Fruit fly (Drosophila melanogaster) whole organism, embryonic: ENCODE results near the gene Agpat4.

Experiments
- Awh ChIP-seq: fragments of 200-800 bp; sonication (Bioruptor generic); IDR thresholded peaks from 2 replicates; pipeline ENCODE4, ENCODE4 v1.3.6; 2022; ENCODE audit warnings: missing biosample characterization, missing genetic modification characterization
- Bgb ChIP-seq: fragments of 200-800 bp; sonication (Bioruptor generic); IDR thresholded peaks from 2 replicates; pipeline ENCODE4 v1.3.6; 2022; ENCODE audit warnings: missing biosample characterization, missing genetic modification characterization; ENCODE audit not compliant: partially characterized antibody
- Bteb2 ChIP-seq: fragments of 200-800 bp; sonication (Bioruptor generic); optimal IDR thresholded peaks from 2 replicates; lab custom pipeline; 2016; ENCODE audit warnings: missing biosample characterization, missing genetic modification characterization
- CG11695 ChIP-seq: fragments of 200-800 bp; sonication (Bioruptor generic); IDR thresholded peaks from 3 replicates; pipeline ENCODE4 v1.3.6; 2022; ENCODE audit warnings: missing biosample characterization, missing genetic modification characterization
- CG11723 ChIP-seq: fragments of 200-800 bp; sonication (Bioruptor generic); optimal IDR thresholded peaks from 2 replicates; lab custom pipeline; 2017; ENCODE audit warnings: missing biosample characterization, mild to moderate bottlenecking, missing genetic modification characterization
- CG12391 ChIP-seq: fragments of 200-800 bp; sonication (Bioruptor generic); optimal IDR thresholded peaks from 3 replicates; lab custom pipeline; 2018; ENCODE audit warnings: missing biosample characterization, mild to moderate bottlenecking, missing genetic modification characterization, moderate library complexity
- CG12744 ChIP-seq: fragments of 200-800 bp; sonication (Bioruptor generic); optimal IDR thresholded peaks from 2 replicates; lab custom pipeline; 2016; ENCODE audit warnings: missing biosample characterization, missing genetic modification characterization
- CG13123 ChIP-seq: fragments of 200-800 bp; sonication (Bioruptor generic); optimal IDR thresholded peaks from 2 replicates; lab custom pipeline; 2016; ENCODE audit warnings: missing biosample characterization, missing genetic modification characterization
- CG13424 ChIP-seq: fragments of 200-800 bp; sonication (Bioruptor generic); optimal IDR thresholded peaks from 2 replicates; lab custom pipeline; 2019; ENCODE audit warnings: missing biosample characterization, mild to moderate bottlenecking, missing genetic modification characterization, moderate library complexity
- CG2875 ChIP-seq: fragments of 200-800 bp; sonication (Bioruptor generic); optimal IDR thresholded peaks from 2 replicates; lab custom pipeline; 2017; ENCODE audit warnings: missing biosample characterization, mild to moderate bottlenecking, missing genetic modification characterization, missing genetic modification reagents
- CG3847 ChIP-seq: fragments of 200-800 bp; sonication (Bioruptor generic); IDR thresholded peaks from 2 replicates; pipeline ENCODE4 v1.3.6; 2022; ENCODE audit warnings: missing biosample characterization, missing genetic modification characterization
- CG5180 ChIP-seq: fragments of 200-800 bp; sonication (Bioruptor generic); optimal IDR thresholded peaks from 3 replicates; lab custom pipeline; 2017; ENCODE audit warnings: missing biosample characterization, missing genetic modification characterization, mild to moderate bottlenecking, moderate library complexity, missing genetic modification reagents
- CG8478 ChIP-seq: fragments of >200 bp; optimal IDR thresholded peaks from 2 replicates; lab custom pipeline; 2018
- CoRest ChIP-seq: fragments of 200-800 bp; sonication (Bioruptor generic); optimal IDR thresholded peaks from 3 replicates; lab custom pipeline; 2018; ENCODE audit warnings: missing biosample characterization, mild to moderate bottlenecking, missing genetic modification characterization, moderate library complexity
- D19B ChIP-seq: fragments of 200-800 bp; sonication (Bioruptor generic); optimal IDR thresholded peaks from 2 replicates; lab custom pipeline; 2017; ENCODE audit warnings: missing biosample characterization, mild to moderate bottlenecking, missing genetic modification characterization
- Dad ChIP-seq: fragments of 200-800 bp; sonication (Bioruptor generic); optimal IDR thresholded peaks from 3 replicates; lab custom pipeline; 2016; ENCODE audit warnings: missing biosample characterization, missing genetic modification characterization
- Deaf1 ChIP-seq: fragments of 200-800 bp; optimal IDR thresholded peaks from 3 replicates; lab custom pipeline; 2019; ENCODE audit warnings: missing biosample characterization, mild to moderate bottlenecking, missing genetic modification characterization, moderate library complexity
- Gug ChIP-seq: fragments of 200-800 bp; sonication (Bioruptor generic); IDR thresholded peaks from 4 replicates; pipeline ENCODE4 v1.3.6; 2022; ENCODE audit warnings: missing biosample characterization, missing genetic modification characterization
- H2.0 ChIP-seq: fragments of 200-800 bp; sonication (Bioruptor generic); IDR thresholded peaks from 2 replicates; pipeline ENCODE4 v1.3.6; 2022; ENCODE audit warnings: missing biosample characterization, missing genetic modification characterization
- HLH3B ChIP-seq: fragments of 200-800 bp; sonication (Bioruptor generic); IDR thresholded peaks from 2 replicates; pipeline ENCODE4 v1.3.6; 2022; ENCODE audit warnings: missing biosample characterization, missing genetic modification characterization
- Hand ChIP-seq: fragments of 200-800 bp; sonication (Bioruptor generic); optimal IDR thresholded peaks from 2 replicates; lab custom pipeline; 2017; ENCODE audit warnings: mild to moderate bottlenecking, missing biosample characterization, missing genetic modification reagents, missing genetic modification characterization
- HmgD ChIP-seq: fragments of 200-800 bp; sonication (Bioruptor generic); optimal IDR thresholded peaks from 3 replicates; lab custom pipeline; 2016; ENCODE audit warnings: missing biosample characterization, missing genetic modification characterization
- NFAT ChIP-seq: fragments of 200-800 bp; sonication (Bioruptor generic); IDR thresholded peaks from 2 replicates; pipeline ENCODE4 v1.3.6; 2022; ENCODE audit warnings: missing biosample characterization, missing genetic modification characterization
- NK7.1 ChIP-seq: fragments of 200-800 bp; sonication (Bioruptor generic); optimal IDR thresholded peaks from 3 replicates; lab custom pipeline; 2016; ENCODE audit warnings: missing biosample characterization, missing genetic modification characterization
- PHDP ChIP-seq: fragments of 200-800 bp; sonication (Bioruptor generic); optimal IDR thresholded peaks from 3 replicates; lab custom pipeline; 2018; ENCODE audit warnings: missing biosample characterization, mild to moderate bottlenecking, missing genetic modification characterization, moderate library complexity
- Rfx ChIP-seq: fragments of 200-800 bp; sonication (Bioruptor generic); IDR thresholded peaks from 2 replicates; pipeline ENCODE4 v1.3.6; 2022; ENCODE audit warnings: missing biosample characterization, missing genetic modification characterization
- Tbp ChIP-seq: fragments of >200 bp; optimal IDR thresholded peaks from 2 replicates; lab custom pipeline; 2018; ENCODE audit warnings: missing biosample characterization, missing genetic modification characterization
- ap ChIP-seq: fragments of 200-800 bp; sonication (Bioruptor generic); IDR thresholded peaks from 2 replicates; pipeline ENCODE4 v1.3.6; 2022; ENCODE audit warnings: missing biosample characterization, missing genetic modification characterization
- bab2 ChIP-seq: fragments of 200-800 bp; sonication (Bioruptor generic); optimal IDR thresholded peaks from 2 replicates; lab custom pipeline; 2016; ENCODE audit warnings: missing biosample characterization, missing genetic modification characterization
- bbx ChIP-seq: fragments of 200-800 bp; sonication (Bioruptor generic); IDR thresholded peaks from 2 replicates; pipeline ENCODE4 v1.3.6; 2022; ENCODE audit warnings: missing biosample characterization, missing genetic modification characterization; ENCODE audit not compliant: partially characterized antibody
- cas ChIP-seq: fragments of 200-800 bp; sonication (Bioruptor generic); IDR thresholded peaks from 2 replicates; pipeline ENCODE4 v1.3.6; 2022; ENCODE audit warnings: missing biosample characterization, missing genetic modification characterization
- cg ChIP-seq: fragments of 200-800 bp; sonication (Bioruptor generic); optimal IDR thresholded peaks from 3 replicates; lab custom pipeline; 2019; ENCODE audit warnings: missing biosample characterization, mild to moderate bottlenecking, missing genetic modification characterization, moderate library complexity
- crp ChIP-seq, 2 experiments: fragments of 200-800 bp; sonication (Bioruptor generic); optimal IDR thresholded peaks; 2 replicates in 1 of 2; 3 replicates in 1 of 2; lab custom pipeline; 2017; ENCODE audit warnings: missing biosample characterization in 2 of 2, missing genetic modification characterization in 2 of 2, mild to moderate bottlenecking in 1 of 2, moderate library complexity in 1 of 2
- danr ChIP-seq: fragments of 200-800 bp; sonication (Bioruptor generic); IDR thresholded peaks from 2 replicates; pipeline ENCODE4 v1.3.6; 2022; ENCODE audit warnings: missing biosample characterization, missing genetic modification characterization
- fd3F ChIP-seq: fragments of 200-800 bp; sonication (Bioruptor generic); optimal IDR thresholded peaks from 2 replicates; lab custom pipeline; 2018; ENCODE audit warnings: missing biosample characterization, mild to moderate bottlenecking, missing genetic modification characterization, moderate library complexity
- ftz-f1 ChIP-seq: fragments of 200-800 bp; sonication (Bioruptor generic); optimal IDR thresholded peaks from 2 replicates; lab custom pipeline; 2016; ENCODE audit warnings: missing biosample characterization, missing genetic modification characterization
- gcm2 ChIP-seq: fragments of 200-800 bp; sonication (Bioruptor generic); optimal IDR thresholded peaks from 2 replicates; lab custom pipeline; 2016; ENCODE audit warnings: missing biosample characterization, missing genetic modification characterization
- inv ChIP-seq: fragments of 200-800 bp; sonication (Bioruptor generic); IDR thresholded peaks from 2 replicates; pipeline ENCODE4 v1.3.6; 2022; ENCODE audit warnings: missing biosample characterization, missing genetic modification characterization; ENCODE audit not compliant: partially characterized antibody
- kah ChIP-seq: fragments of 200-800 bp; sonication (Bioruptor generic); optimal IDR thresholded peaks from 2 replicates; lab custom pipeline; 2018; ENCODE audit warnings: missing biosample characterization, mild to moderate bottlenecking, missing genetic modification characterization
- kay ChIP-seq: fragments of 200-800 bp; sonication (Bioruptor generic); optimal IDR thresholded peaks from 2 replicates; lab custom pipeline; 2016; ENCODE audit warnings: missing biosample characterization, missing genetic modification characterization
- odd ChIP-seq: fragments of 200-800 bp; sonication (Bioruptor generic); optimal IDR thresholded peaks from 2 replicates; lab custom pipeline; 2017; ENCODE audit warnings: missing biosample characterization, mild to moderate bottlenecking, missing genetic modification characterization
- p53 ChIP-seq: fragments of 200-800 bp; sonication (Bioruptor generic); optimal IDR thresholded peaks from 2 replicates; lab custom pipeline; 2016; ENCODE audit warnings: missing biosample characterization, missing genetic modification characterization
- pros ChIP-seq: fragments of 200-800 bp; sonication (Bioruptor generic); optimal IDR thresholded peaks from 3 replicates; lab custom pipeline; 2019; ENCODE audit warnings: missing biosample characterization, mild to moderate bottlenecking, missing genetic modification characterization, moderate library complexity
- scrt ChIP-seq: fragments of 200-800 bp; sonication (Bioruptor generic); optimal IDR thresholded peaks from 2 replicates; lab custom pipeline; 2018; ENCODE audit warnings: missing biosample characterization, mild to moderate bottlenecking, missing genetic modification characterization, moderate library complexity
- sim ChIP-seq: fragments of 200-800 bp; sonication (Bioruptor generic); IDR thresholded peaks from 2 replicates; pipeline ENCODE4 v1.3.6; 2022; ENCODE audit warnings: missing biosample characterization, missing genetic modification characterization
- tap ChIP-seq: fragments of 200-800 bp; optimal IDR thresholded peaks from 3 replicates; lab custom pipeline; 2019; ENCODE audit warnings: missing biosample characterization, mild to moderate bottlenecking, missing genetic modification characterization, moderate library complexity
- tll ChIP-seq, 2 experiments: fragments of 200-800 bp in 1 of 2; fragments of >200 bp in 1 of 2; sonication (Bioruptor generic) in 1 of 2; optimal IDR thresholded peaks; 2 replicates each; lab custom pipeline; 2017 to 2019; ENCODE audit warnings: missing biosample characterization in 2 of 2, missing genetic modification characterization in 2 of 2, mild to moderate bottlenecking in 1 of 2, moderate library complexity in 1 of 2
- tx ChIP-seq: fragments of 200-800 bp; sonication (Bioruptor generic); optimal IDR thresholded peaks from 2 replicates; lab custom pipeline; 2016; ENCODE audit warnings: missing biosample characterization, missing genetic modification characterization
- unpg ChIP-seq: fragments of 200-800 bp; sonication (Bioruptor generic); optimal IDR thresholded peaks from 3 replicates; lab custom pipeline; 2018; ENCODE audit warnings: missing biosample characterization, mild to moderate bottlenecking, missing genetic modification characterization, moderate library complexity
- zen ChIP-seq: fragments of 200-800 bp; sonication (Bioruptor generic); optimal IDR thresholded peaks from 3 replicates; lab custom pipeline; 2018; ENCODE audit warnings: missing biosample characterization, mild to moderate bottlenecking, missing genetic modification characterization, moderate library complexity
- zfh1 ChIP-seq: fragments of 200-800 bp; sonication (Bioruptor generic); IDR thresholded peaks from 3 replicates; pipeline ENCODE4 v1.3.6; 2022; ENCODE audit warnings: missing biosample characterization, missing genetic modification characterization

Gene Agpat4

DNA sequence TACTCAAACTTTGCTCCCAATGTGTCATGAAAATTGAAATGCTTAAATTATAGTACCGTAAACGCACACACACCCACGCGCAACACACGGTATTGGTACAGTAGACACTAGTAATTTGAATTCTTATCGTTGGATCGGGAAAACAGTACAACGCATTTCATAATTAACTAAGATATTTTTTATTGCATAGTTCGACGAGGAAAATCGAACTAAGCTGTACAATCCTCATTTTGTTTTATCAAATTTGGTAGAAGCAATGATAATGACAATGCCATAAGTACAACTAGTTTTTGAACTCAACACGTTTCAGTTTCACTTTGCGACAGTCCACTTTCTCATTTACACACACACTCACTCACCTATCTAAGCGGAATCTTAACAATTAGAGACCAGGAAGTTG is 600 bp downstream of the Agpat4 start (continued):
- peak; percentile 70 for TF ChIP-seq PHDP (tag; lab: Kevin White, UChicago)
- TF ChIP-seq sim (GFP tag; lab: Robert Waterston, UW) = 0 out of 2 replicates have a peak, but pooled peaks have one; percentile 41
- TF ChIP-seq danr (GFP tag; lab: Robert Waterston, UW) = peak; percentile 61
- TF ChIP-seq HmgD (GFP tag; lab: Kevin White, UChicago) = no peak
- TF ChIP-seq fd3F (GFP tag; lab: Kevin White, UChicago) = peak; percentile 64
- peak; percentile 40 for TF ChIP-seq Hand (GFP tag; lab: Kevin White, UChicago)
- peak; percentile 73 for TF ChIP-seq CoRest
- TF ChIP-seq ap (GFP tag; lab: Robert Waterston, UW) = peak; percentile 19; the same call in 1 of the 2 replicates
- no peak for TF ChIP-seq tll (GFP tag; optimal IDR thresholded peaks at IDR 0.05; lab: Kevin White, UChicago)
- no peak for TF ChIP-seq H2.0 (GFP tag; lab: Robert Waterston, UW)
- peak; percentile 25 for TF ChIP-seq D19B
- TF ChIP-seq Gug = peak; percentile 44; the same call in 2 of the 4 replicates
- TF ChIP-seq unpg = peak; percentile 74
- TF ChIP-seq NK7.1 = peak; percentile 33
- no peak for TF ChIP-seq crp (GFP tag; optimal IDR thresholded peaks at IDR 0.05; lab: Kevin White, UChicago)
- TF ChIP-seq bab2 = peak; percentile 61
- peak; percentile 46 for TF ChIP-seq CG11723 (GFP tag; lab: Kevin White, UChicago)
- TF ChIP-seq gcm2 (GFP tag; lab: Kevin White, UChicago) = no peak
- peak; percentile 59 for TF ChIP-seq odd
- TF ChIP-seq CG3847 (GFP tag; lab: Robert Waterston, UW) = peak; percentile 50; the same call in 1 of the 2 replicates
- TF ChIP-seq CG13424 (tag; lab: Kevin White, UChicago) = peak; percentile 79
- TF ChIP-seq Bteb2 (GFP tag; lab: Kevin White, UChicago) = peak; percentile 43
- TF ChIP-seq kay = peak; percentile 25
- TF ChIP-seq cg (GFP tag; lab: Kevin White, UChicago) = peak; percentile 78
- peak; percentile 50 for TF ChIP-seq tx
- peak; percentile 52 for TF ChIP-seq p53 (GFP tag; lab: Kevin White, UChicago)
- no peak for TF ChIP-seq scrt (GFP tag; lab: Kevin White, UChicago)
- no peak for TF ChIP-seq Bgb (GFP tag; lab: Robert Waterston, UW)
- TF ChIP-seq pros (GFP tag; lab: Kevin White, UChicago) = peak; percentile 0
- TF ChIP-seq zen = peak; percentile 2
- peak; percentile 38; the same call in 1 of the 2 replicates for TF ChIP-seq NFAT (GFP tag; lab: Robert Waterston, UW)
- TF ChIP-seq CG8478 (lab: Kevin White, UChicago) = no peak
- TF ChIP-seq tap (tag; lab: Kevin White, UChicago) = peak; percentile 75
- peak; percentile 10 for TF ChIP-seq CG12744
- TF ChIP-seq CG5180 = peak; percentile 30
- no peak for TF ChIP-seq Deaf1 (tag; lab: Kevin White, UChicago)
- peak; percentile 62 for TF ChIP-seq CG12391 (tag; lab: Kevin White, UChicago)
- no peak for TF ChIP-seq Awh
- no peak for TF ChIP-seq inv
- TF ChIP-seq CG13123 (GFP tag; lab: Kevin White, UChicago) = no peak
- TF ChIP-seq Rfx = 0 out of 2 replicates have a peak, but pooled peaks have one; percentile 69
- TF ChIP-seq Tbp (GFP tag; lab: Kevin White, UChicago) = no peak
- no peak for TF ChIP-seq Dad (GFP tag; lab: Kevin White, UChicago)
- TF ChIP-seq ftz-f1 (GFP tag; lab: Kevin White, UChicago) = no peak
- peak; percentile 60 for TF ChIP-seq HLH3B (GFP tag; lab: Robert Waterston, UW)
- TF ChIP-seq CG11695 (GFP tag; lab: Robert Waterston, UW) = 0 out of 3 replicates have a peak, but pooled peaks have one; percentile 44
- TF ChIP-seq CG2875 = peak; percentile 19
- peak; percentile 62; the same call in 2 of the 3 replicates for TF ChIP-seq zfh1 (GFP tag; lab: Robert Waterston, UW)
- peak; percentile 16 for TF ChIP-seq kah (GFP tag; lab: Kevin White, UChicago)
- TF ChIP-seq cas (GFP tag; lab: Robert Waterston, UW) = no peak
- TF ChIP-seq bbx = no peak
